Fruit fly (Drosophila melanogaster): ENCODE results near the gene HGTX.

dm6 chr3L:14549215-14549614, 50.1 kb downstream of the HGTX start:
- no peak for TF ChIP-seq Sin3A (optimal IDR thresholded peaks at IDR 0.05)
- no peak for TF ChIP-seq Myc (optimal IDR thresholded peaks at IDR 0.05)
- TF ChIP-seq psq (optimal IDR thresholded peaks at IDR 0.05): no peak
- no peak for TF ChIP-seq h (optimal IDR thresholded peaks at IDR 0.05)

Data from Kc167 (cell line).